Fruit fly (Drosophila melanogaster) whole organism, embryonic: Measurements from ENCODE around the gene RAF2.

Experiments used
- BEAF-32 ChIP-seq: fragments of 200-800 bp; sonication (Bioruptor generic); optimal IDR thresholded peaks from 3 replicates; lab custom pipeline; 2017; ENCODE audit warnings: missing biosample characterization, missing genetic modification characterization, mild to moderate bottlenecking, moderate library complexity, missing genetic modification reagents
- CG10267 ChIP-seq: fragments of 200-800 bp; sonication (Bioruptor generic); optimal IDR thresholded peaks from 2 replicates; lab custom pipeline; 2018; ENCODE audit warnings: missing biosample characterization, mild to moderate bottlenecking, missing genetic modification characterization, moderate library complexity
- CG11504 ChIP-seq: fragments of 200-800 bp; sonication (Bioruptor generic); optimal IDR thresholded peaks from 3 replicates; lab custom pipeline; 2019; ENCODE audit warnings: missing biosample characterization, mild to moderate bottlenecking, missing genetic modification characterization, moderate library complexity
- CG11723 ChIP-seq: fragments of 200-800 bp; sonication (Bioruptor generic); optimal IDR thresholded peaks from 2 replicates; lab custom pipeline; 2017; ENCODE audit warnings: missing biosample characterization, mild to moderate bottlenecking, missing genetic modification characterization
- CG12104 ChIP-seq: fragments of 200-800 bp; sonication (Bioruptor generic); optimal IDR thresholded peaks from 3 replicates; lab custom pipeline; 2016; ENCODE audit warnings: missing biosample characterization, missing genetic modification characterization
- CG12659 ChIP-seq: fragments of 200-800 bp; sonication (Bioruptor generic); optimal IDR thresholded peaks from 3 replicates; lab custom pipeline; 2017; ENCODE audit warnings: mild to moderate bottlenecking, missing biosample characterization, missing genetic modification reagents, missing genetic modification characterization
- CG13287 ChIP-seq: fragments of 200-800 bp; sonication (Bioruptor generic); IDR thresholded peaks from 2 replicates; pipeline ENCODE4 v1.3.6; 2022; ENCODE audit warnings: missing biosample characterization, missing genetic modification characterization; ENCODE audit not compliant: partially characterized antibody
- CG15514 ChIP-seq: fragments of 200-800 bp; sonication (Bioruptor generic); optimal IDR thresholded peaks from 3 replicates; lab custom pipeline; 2017; ENCODE audit warnings: missing biosample characterization, missing genetic modification characterization, mild to moderate bottlenecking, moderate library complexity, missing genetic modification reagents
- CG17186 ChIP-seq: fragments of 200-800 bp; sonication (Bioruptor generic); optimal IDR thresholded peaks from 3 replicates; lab custom pipeline; 2017; ENCODE audit warnings: missing biosample characterization, missing genetic modification reagents, missing genetic modification characterization
- CG32772 ChIP-seq: fragments of 200-800 bp; sonication (Bioruptor generic); IDR thresholded peaks from 2 replicates; pipeline ENCODE4 v1.3.6; 2022; ENCODE audit warnings: missing biosample characterization, missing genetic modification characterization
- CG34422 ChIP-seq: fragments of 200-800 bp; sonication (Bioruptor generic); IDR thresholded peaks from 3 replicates; pipeline ENCODE4 v1.3.6; 2022; ENCODE audit warnings: missing biosample characterization, missing genetic modification characterization
- CG3847 ChIP-seq: fragments of 200-800 bp; sonication (Bioruptor generic); IDR thresholded peaks from 2 replicates; pipeline ENCODE4 v1.3.6; 2022; ENCODE audit warnings: missing biosample characterization, missing genetic modification characterization
- CG7963 ChIP-seq: fragments of 200-800 bp; sonication (Bioruptor generic); IDR thresholded peaks from 3 replicates; pipeline ENCODE4 v1.3.6; 2022; ENCODE audit warnings: missing biosample characterization, missing genetic modification characterization; ENCODE audit not compliant: partially characterized antibody
- CG9817 ChIP-seq: fragments of 200-800 bp; sonication (Bioruptor generic); optimal IDR thresholded peaks from 2 replicates; lab custom pipeline; 2018; ENCODE audit warnings: missing biosample characterization, mild to moderate bottlenecking, missing genetic modification characterization, moderate library complexity
- Dll ChIP-seq: fragments of 200-800 bp; sonication (Bioruptor generic); IDR thresholded peaks from 4 replicates; pipeline ENCODE4 v1.3.6; 2022; ENCODE audit warnings: missing biosample characterization, missing genetic modification characterization; ENCODE audit not compliant: partially characterized antibody
- Doc2 ChIP-seq: fragments of 200-800 bp; sonication (Bioruptor generic); IDR thresholded peaks from 2 replicates; pipeline ENCODE4 v1.3.6; 2022; ENCODE audit warnings: missing biosample characterization, missing genetic modification characterization
- Dp ChIP-seq: fragments of 200-800 bp; sonication (Bioruptor generic); optimal IDR thresholded peaks from 2 replicates; lab custom pipeline; 2018; ENCODE audit warnings: missing biosample characterization, mild to moderate bottlenecking, missing genetic modification characterization, moderate library complexity
- E2f2 ChIP-seq: fragments of 200-800 bp; sonication (Bioruptor generic); IDR thresholded peaks from 2 replicates; pipeline ENCODE4 v1.3.6; 2022; ENCODE audit warnings: missing biosample characterization, missing genetic modification characterization
- Ets97D ChIP-seq: fragments of 200-800 bp; sonication (Bioruptor generic); optimal IDR thresholded peaks from 3 replicates; lab custom pipeline; 2016; ENCODE audit warnings: missing biosample characterization, missing genetic modification characterization
- HLH4C ChIP-seq: fragments of 200-800 bp; sonication (Bioruptor generic); IDR thresholded peaks from 3 replicates; pipeline ENCODE4 v1.3.6; 2022; ENCODE audit warnings: missing biosample characterization, missing genetic modification characterization; ENCODE audit not compliant: partially characterized antibody
- HmgZ ChIP-seq: fragments of 200-800 bp; sonication (Bioruptor generic); optimal IDR thresholded peaks from 2 replicates; lab custom pipeline; 2018; ENCODE audit warnings: missing biosample characterization, mild to moderate bottlenecking, missing genetic modification characterization
- Hmr ChIP-seq: fragments of 200-800 bp; sonication (Bioruptor generic); optimal IDR thresholded peaks from 3 replicates; lab custom pipeline; 2017; ENCODE audit warnings: mild to moderate bottlenecking, missing biosample characterization, missing genetic modification reagents, missing genetic modification characterization
- MESR4 ChIP-seq: fragments of 200-800 bp; sonication (Bioruptor generic); optimal IDR thresholded peaks from 2 replicates; lab custom pipeline; 2018; ENCODE audit warnings: missing biosample characterization, mild to moderate bottlenecking, missing genetic modification characterization, moderate library complexity
- Med ChIP-seq: fragments of 200-800 bp; sonication (Bioruptor generic); peaks from one replicate; lab custom pipeline; 2016; ENCODE audit warnings: missing biosample characterization, missing genetic modification characterization, mild to moderate bottlenecking, inconsistent platforms, moderate library complexity
- Mes4 ChIP-seq: fragments of 200-800 bp; sonication (Bioruptor generic); optimal IDR thresholded peaks from 2 replicates; lab custom pipeline; 2016; ENCODE audit warnings: missing biosample characterization, missing genetic modification characterization
- Myb ChIP-seq: fragments of 200-800 bp; sonication (Bioruptor generic); optimal IDR thresholded peaks from 2 replicates; lab custom pipeline; 2016; ENCODE audit warnings: missing biosample characterization, missing genetic modification characterization
- NC2α ChIP-seq: fragments of 200-800 bp; sonication (Bioruptor generic); optimal IDR thresholded peaks from 2 replicates; lab custom pipeline; 2016; ENCODE audit warnings: missing biosample characterization, missing genetic modification characterization
- Pdp1 ChIP-seq, 2 experiments: fragments of 200-800 bp; sonication (Bioruptor generic); optimal IDR thresholded peaks; 3 replicates each; lab custom pipeline; 2016; ENCODE audit warnings: missing biosample characterization in 2 of 2, missing genetic modification characterization in 2 of 2, mild to moderate bottlenecking in 1 of 2, moderate library complexity in 1 of 2
- Ptx1 ChIP-seq: fragments of 200-800 bp; sonication (Bioruptor generic); IDR thresholded peaks from 2 replicates; pipeline ENCODE4 v1.3.6; 2022; ENCODE audit warnings: missing biosample characterization, missing genetic modification characterization
- Rx ChIP-seq: fragments of 200-800 bp; sonication (Bioruptor generic); IDR thresholded peaks from 2 replicates; pipeline ENCODE4 v1.3.6; 2022; ENCODE audit warnings: missing biosample characterization, missing genetic modification characterization
- Sin3A ChIP-seq: fragments of >200 bp; optimal IDR thresholded peaks from 2 replicates; lab custom pipeline; 2018
- Sry-δ ChIP-seq: fragments of 200-800 bp; sonication (Bioruptor generic); optimal IDR thresholded peaks from 2 replicates; lab custom pipeline; 2016; ENCODE audit warnings: missing biosample characterization, missing genetic modification characterization
- Stat92E ChIP-seq, 3 experiments: fragments of >200 bp in 2 of 3; fragments of 200-800 bp in 1 of 3; sonication (Bioruptor generic) in 1 of 3; optimal IDR thresholded peaks; 2 replicates each; lab custom pipeline; 2017 to 2019; ENCODE audit warnings: missing biosample characterization in 3 of 3, missing genetic modification characterization in 3 of 3, mild to moderate bottlenecking in 1 of 3, moderate library complexity in 1 of 3
- bigmax ChIP-seq: fragments of 200-800 bp; sonication (Bioruptor generic); optimal IDR thresholded peaks from 2 replicates; lab custom pipeline; 2018; ENCODE audit warnings: missing biosample characterization, mild to moderate bottlenecking, missing genetic modification characterization
- bsh ChIP-seq, 2 experiments: fragments of 200-800 bp; sonication (Bioruptor generic); optimal IDR thresholded peaks; 2 replicates each; lab custom pipeline; 2017 to 2018; ENCODE audit warnings: mild to moderate bottlenecking in 2 of 2, missing biosample characterization in 2 of 2, missing genetic modification characterization in 2 of 2, moderate library complexity in 1 of 2
- crol ChIP-seq: fragments of 200-800 bp; sonication (Bioruptor generic); IDR thresholded peaks from 2 replicates; pipeline ENCODE4 v1.3.6; 2022; ENCODE audit warnings: missing biosample characterization, missing genetic modification characterization
- crp ChIP-seq, 2 experiments: fragments of 200-800 bp; sonication (Bioruptor generic); optimal IDR thresholded peaks; 2 replicates in 1 of 2; 3 replicates in 1 of 2; lab custom pipeline; 2017; ENCODE audit warnings: missing biosample characterization in 2 of 2, missing genetic modification characterization in 2 of 2, mild to moderate bottlenecking in 1 of 2, moderate library complexity in 1 of 2
- exex ChIP-seq: fragments of 200-800 bp; sonication (Bioruptor generic); optimal IDR thresholded peaks from 4 replicates; lab custom pipeline; 2018; ENCODE audit warnings: missing biosample characterization, mild to moderate bottlenecking, missing genetic modification characterization, moderate library complexity
- kah ChIP-seq: fragments of 200-800 bp; sonication (Bioruptor generic); optimal IDR thresholded peaks from 2 replicates; lab custom pipeline; 2018; ENCODE audit warnings: missing biosample characterization, mild to moderate bottlenecking, missing genetic modification characterization
- nmo ChIP-seq: fragments of 200-800 bp; sonication (Bioruptor generic); optimal IDR thresholded peaks from 2 replicates; lab custom pipeline; 2018; ENCODE audit warnings: missing biosample characterization, mild to moderate bottlenecking, missing genetic modification characterization, moderate library complexity
- phol ChIP-seq: fragments of 200-800 bp; sonication (Bioruptor generic); optimal IDR thresholded peaks from 3 replicates; lab custom pipeline; 2018; ENCODE audit warnings: missing biosample characterization, mild to moderate bottlenecking, missing genetic modification characterization, moderate library complexity
- row ChIP-seq: fragments of 200-800 bp; sonication (Bioruptor generic); IDR thresholded peaks from 3 replicates; pipeline ENCODE4 v1.3.6; 2022; ENCODE audit warnings: missing biosample characterization, missing genetic modification characterization
- stwl ChIP-seq: fragments of 200-800 bp; sonication (Bioruptor generic); optimal IDR thresholded peaks from 3 replicates; lab custom pipeline; 2018; ENCODE audit warnings: missing biosample characterization, mild to moderate bottlenecking, missing genetic modification characterization, moderate library complexity
- tll ChIP-seq, 2 experiments: fragments of 200-800 bp in 1 of 2; fragments of >200 bp in 1 of 2; sonication (Bioruptor generic) in 1 of 2; optimal IDR thresholded peaks; 2 replicates each; lab custom pipeline; 2017 to 2019; ENCODE audit warnings: missing biosample characterization in 2 of 2, missing genetic modification characterization in 2 of 2, mild to moderate bottlenecking in 1 of 2, moderate library complexity in 1 of 2
- trem ChIP-seq: fragments of 200-800 bp; optimal IDR thresholded peaks from 3 replicates; lab custom pipeline; 2019; ENCODE audit warnings: missing biosample characterization, mild to moderate bottlenecking, missing genetic modification characterization, moderate library complexity
- zen ChIP-seq: fragments of 200-800 bp; sonication (Bioruptor generic); optimal IDR thresholded peaks from 3 replicates; lab custom pipeline; 2018; ENCODE audit warnings: missing biosample characterization, mild to moderate bottlenecking, missing genetic modification characterization, moderate library complexity

RAF2 gene

dm6 chr3L:16349686-16350085 lies 36.4 kb upstream of the RAF2 start (continued):
- no peak for TF ChIP-seq bsh (GFP tag; optimal IDR thresholded peaks at IDR 0.05; lab: Kevin White, UChicago)
- no peak for TF ChIP-seq BEAF-32 (GFP tag; lab: Kevin White, UChicago)
- TF ChIP-seq NC2α (GFP tag; lab: Kevin White, UChicago) = no peak
- no peak for TF ChIP-seq CG12104
- no peak for TF ChIP-seq CG32772 (GFP tag; lab: Robert Waterston, UW)
- no peak for TF ChIP-seq Rx (GFP tag; lab: Robert Waterston, UW)
- TF ChIP-seq Doc2 = no peak
- TF ChIP-seq Mes4 (GFP tag; lab: Kevin White, UChicago) = no peak
- no peak for TF ChIP-seq HLH4C (GFP tag; lab: Robert Waterston, UW)
- no peak for TF ChIP-seq Ptx1
- no peak for TF ChIP-seq CG9817 (tag; lab: Kevin White, UChicago)
- TF ChIP-seq CG7963 (GFP tag; lab: Robert Waterston, UW) = 0 out of 3 replicates have a peak, but pooled peaks have one; percentile 8
- TF ChIP-seq CG11723 (GFP tag; lab: Kevin White, UChicago) = no peak
- TF ChIP-seq tll (GFP tag; optimal IDR thresholded peaks at IDR 0.05; lab: Kevin White, UChicago) = no peak

- TF ChIP-seq Stat92E (GFP tag; optimal IDR thresholded peaks at IDR 0.05; lab: Kevin White, UChicago) (peak in 1 of 3 experiments; percentile 80), exex (tag; lab: Kevin White, UChicago) (peak; percentile 8), CG11504 (tag; lab: Kevin White, UChicago) (no peak), phol (tag; lab: Kevin White, UChicago) (peak; percentile 4), kah (GFP tag; lab: Kevin White, UChicago) (peak; percentile 52), CG12659 (GFP tag; lab: Kevin White, UChicago) (peak; percentile 26), Ets97D (GFP tag; lab: Kevin White, UChicago) (peak; percentile 26), CG10267 (tag; lab: Kevin White, UChicago) (peak; percentile 3), row (GFP tag; lab: Robert Waterston, UW) (peak; percentile 39; the same call in 1 of the 3 replicates), trem (tag; lab: Kevin White, UChicago) (peak; percentile 99), Sin3A (lab: Kevin White, UChicago) (peak; percentile 69), Pdp1 (GFP tag; optimal IDR thresholded peaks at IDR 0.05; lab: Kevin White, UChicago) (peak in 1 of 2 experiments; percentile 3), nmo (GFP tag; lab: Kevin White, UChicago) (peak; percentile 8), HLH4C (GFP tag; lab: Robert Waterston, UW) (0 out of 3 replicates have a peak, but pooled peaks have one; percentile 17), crp (GFP tag; optimal IDR thresholded peaks at IDR 0.05; lab: Kevin White, UChicago) (peak; percentile 91 to 96), CG15514 (GFP tag; lab: Kevin White, UChicago) (peak; percentile 36), zen (tag; lab: Kevin White, UChicago) (peak; percentile 73), Myb (peak; percentile 31), CG34422 (GFP tag; lab: Robert Waterston, UW) (peak; percentile 49; the same call in 1 of the 3 replicates), crol (no peak), Dll (GFP tag; lab: Robert Waterston, UW) (peak; percentile 38; the same call in 1 of the 4 replicates), HmgZ (tag; lab: Kevin White, UChicago) (peak; percentile 63), CG13287 (GFP tag; lab: Robert Waterston, UW) (peak; percentile 49; the same call in 1 of the 2 replicates), bigmax (GFP tag; lab: Kevin White, UChicago) (peak; percentile 40), CG17186 (peak; percentile 30), Hmr (no peak), Med (GFP tag; lab: Kevin White, UChicago) (peak; percentile 63), E2f2 (peak; percentile 59), MESR4 (GFP tag; lab: Kevin White, UChicago) (peak; percentile 56), CG3847 (GFP tag; lab: Robert Waterston, UW) (peak; percentile 41; the same call in 1 of the 2 replicates), Dp (GFP tag; lab: Kevin White, UChicago) (peak; percentile 45), BEAF-32 (GFP tag; lab: Kevin White, UChicago) (peak; percentile 21), stwl (tag; lab: Kevin White, UChicago) (peak; percentile 75), Sry-δ (GFP tag; lab: Kevin White, UChicago) (peak; percentile 16)
Measured at dm6 chr3L:16351770-16352429, 34.2 kb upstream of the RAF2 start, which contains the start of the genes Golgin104 and Tcs3. Gene Golgin104, minus strand, starts transcription at chr3L:16351951. Gene Tcs3, plus strand, starts transcription at chr3L:16351991.
